Fruit fly (Drosophila melanogaster): ENCODE data around the gene Pgant8.

Pgant8 gene

dm6 chr3L:15683345-15683922 lies at the start of gene Pgant8, which contains the start of gene CG7579:
Gene Pgant8, plus strand, starts transcription at chr3L:15683872.
Gene CG7579, minus strand, starts transcription at chr3L:15683445.
- TF ChIP-seq CG34367 (tag; optimal IDR thresholded peaks at IDR 0.05) (no peak), Ets98B (GFP tag; IDR thresholded peaks at IDR 0.05) (no peak), CG12605 (GFP tag; IDR thresholded peaks at IDR 0.05) (no peak), fd96Ca (GFP tag; IDR thresholded peaks at IDR 0.05) (no peak), CG9948 (tag; optimal IDR thresholded peaks at IDR 0.05) (no peak), CG4496 (GFP tag; IDR thresholded peaks at IDR 0.05) (no peak), CG14655 (GFP tag; optimal IDR thresholded peaks at IDR 0.05) (no peak)

dm6 chr3L:15634368-15635075 lies 49.1 kb upstream of the Pgant8 start:
- no peak for TF ChIP-seq EcR (GFP tag; optimal IDR thresholded peaks at IDR 0.05)
- TF ChIP-seq CG17806 (tag; optimal IDR thresholded peaks at IDR 0.05): no peak
- TF ChIP-seq Pif1B (GFP tag; optimal IDR thresholded peaks at IDR 0.05): no peak
- no peak for TF ChIP-seq CG10348 (GFP tag; IDR thresholded peaks at IDR 0.05)
- no peak for TF ChIP-seq CG13204 (GFP tag; optimal IDR thresholded peaks at IDR 0.05)
- TF ChIP-seq gl (tag; optimal IDR thresholded peaks at IDR 0.05): no peak
- no peak for TF ChIP-seq Ets98B (GFP tag; IDR thresholded peaks at IDR 0.05)
- TF ChIP-seq CG4496 (GFP tag; IDR thresholded peaks at IDR 0.05): no peak
- no peak for TF ChIP-seq Snoo (tag; optimal IDR thresholded peaks at IDR 0.05)
- TF ChIP-seq CG8301 (tag; optimal IDR thresholded peaks at IDR 0.05): no peak
- no peak for TF ChIP-seq CG15710 (tag; optimal IDR thresholded peaks at IDR 0.05)
- TF ChIP-seq Pif1A (GFP tag; optimal IDR thresholded peaks at IDR 0.05): no peak
- no peak for TF ChIP-seq D1 (tag; optimal IDR thresholded peaks at IDR 0.05)
- no peak for TF ChIP-seq CG8159 (tag; optimal IDR thresholded peaks at IDR 0.05)

DNA sequence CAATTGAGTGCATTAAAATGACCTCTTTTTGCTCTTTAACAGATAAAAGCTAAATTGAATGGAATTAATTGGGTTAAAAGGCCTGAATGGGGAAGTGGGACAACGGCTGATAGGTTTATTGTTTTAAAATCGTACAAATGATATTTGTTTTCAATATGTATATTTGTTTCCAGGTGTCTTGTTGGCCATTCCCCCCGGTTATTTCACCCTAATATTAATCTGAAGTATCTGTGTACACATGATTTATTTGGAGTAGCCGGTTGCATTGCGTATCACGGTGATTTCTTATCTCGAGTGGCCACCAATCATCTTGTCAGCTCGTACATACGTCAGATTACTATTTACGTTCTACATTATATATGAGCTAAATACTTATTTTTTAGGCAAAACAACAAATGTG lies 47.3 kb upstream of the Pgant8 start:
- TF ChIP-seq EcR (GFP tag; optimal IDR thresholded peaks at IDR 0.05) (peak; percentile 1), Pif1B (GFP tag; optimal IDR thresholded peaks at IDR 0.05) (no peak)

DNA sequence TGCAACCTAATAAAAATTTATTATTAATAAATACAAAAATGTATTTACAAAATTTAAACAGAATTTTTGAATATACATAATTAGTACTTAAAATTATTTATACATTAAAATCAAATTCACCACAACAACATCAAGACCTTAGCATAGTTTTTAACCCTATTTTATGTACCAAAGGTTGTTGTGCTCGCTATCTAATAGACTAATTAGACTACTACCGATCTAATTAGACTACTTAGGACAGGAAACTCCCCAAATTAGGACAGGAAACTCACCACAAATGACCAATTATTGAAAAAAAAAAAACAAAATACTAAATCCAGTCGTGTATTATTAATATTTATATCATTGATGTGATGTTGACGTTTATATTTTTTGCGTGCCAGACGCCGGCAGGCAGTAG lies 46.7 kb upstream of the Pgant8 start:
- no peak for TF ChIP-seq CG34367 (tag; optimal IDR thresholded peaks at IDR 0.05)
- no peak for TF ChIP-seq CG12605 (GFP tag; IDR thresholded peaks at IDR 0.05)
- TF ChIP-seq CG9948 (tag; optimal IDR thresholded peaks at IDR 0.05): no peak
- TF ChIP-seq CG32121 (GFP tag; IDR thresholded peaks at IDR 0.05): no peak
- no peak for TF ChIP-seq Snoo (tag; optimal IDR thresholded peaks at IDR 0.05)
- no peak for TF ChIP-seq Ets98B (GFP tag; IDR thresholded peaks at IDR 0.05)
- TF ChIP-seq CG14655 (GFP tag; optimal IDR thresholded peaks at IDR 0.05): no peak
- TF ChIP-seq CG4496 (GFP tag; IDR thresholded peaks at IDR 0.05): no peak
- no peak for TF ChIP-seq Pif1B (GFP tag; optimal IDR thresholded peaks at IDR 0.05)
- TF ChIP-seq fd96Ca (GFP tag; IDR thresholded peaks at IDR 0.05): no peak
- TF ChIP-seq CG15710 (tag; optimal IDR thresholded peaks at IDR 0.05): no peak
- TF ChIP-seq Pif1A (GFP tag; optimal IDR thresholded peaks at IDR 0.05): no peak
- TF ChIP-seq CG8301 (tag; optimal IDR thresholded peaks at IDR 0.05): no peak
- TF ChIP-seq CG10348 (GFP tag; IDR thresholded peaks at IDR 0.05): no peak
- no peak for TF ChIP-seq EcR (GFP tag; optimal IDR thresholded peaks at IDR 0.05)
- no peak for TF ChIP-seq D1 (tag; optimal IDR thresholded peaks at IDR 0.05)
- TF ChIP-seq CG17806 (tag; optimal IDR thresholded peaks at IDR 0.05): no peak
- TF ChIP-seq CG13204 (GFP tag; optimal IDR thresholded peaks at IDR 0.05): no peak
- no peak for TF ChIP-seq CG8159 (tag; optimal IDR thresholded peaks at IDR 0.05)

DNA sequence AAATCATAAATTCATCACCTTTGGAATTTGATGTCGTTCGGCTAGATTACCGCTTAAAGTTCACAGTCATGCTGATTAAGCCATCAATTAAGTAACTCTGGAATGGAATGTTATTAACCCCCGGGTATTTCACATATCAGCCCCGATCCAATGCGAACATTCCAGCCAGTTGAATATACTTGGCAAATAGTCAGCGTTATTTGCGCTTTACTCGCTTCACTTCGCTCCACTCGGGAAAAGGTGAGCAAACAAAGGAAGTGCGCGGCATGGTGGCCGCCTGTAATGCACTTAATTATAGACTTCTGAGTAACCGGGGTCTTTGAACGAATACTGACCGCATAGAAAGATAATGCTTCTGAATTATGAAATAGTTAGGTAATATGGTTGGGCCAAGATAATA lies 46.1 kb upstream of the Pgant8 start:
- peak; percentile 34 for TF ChIP-seq Pif1A (GFP tag; optimal IDR thresholded peaks at IDR 0.05)
- no peak for TF ChIP-seq Ets98B (GFP tag; IDR thresholded peaks at IDR 0.05)
- TF ChIP-seq EcR (GFP tag; optimal IDR thresholded peaks at IDR 0.05): peak; percentile 89
- TF ChIP-seq CG10348 (GFP tag; IDR thresholded peaks at IDR 0.05): no peak
- peak; percentile 36 for TF ChIP-seq gl (tag; optimal IDR thresholded peaks at IDR 0.05)
- TF ChIP-seq D1 (tag; optimal IDR thresholded peaks at IDR 0.05): no peak

dm6 chr3L:15638524-15638923 lies 45.1 kb upstream of the Pgant8 start:
- no peak for TF ChIP-seq CG14655 (GFP tag; optimal IDR thresholded peaks at IDR 0.05)
- TF ChIP-seq CG15710 (tag; optimal IDR thresholded peaks at IDR 0.05): no peak
- no peak for TF ChIP-seq fd96Ca (GFP tag; IDR thresholded peaks at IDR 0.05)
- TF ChIP-seq CG12605 (GFP tag; IDR thresholded peaks at IDR 0.05): no peak
- TF ChIP-seq D1 (tag; optimal IDR thresholded peaks at IDR 0.05): no peak
- no peak for TF ChIP-seq EcR (GFP tag; optimal IDR thresholded peaks at IDR 0.05)
- TF ChIP-seq CG4496 (GFP tag; IDR thresholded peaks at IDR 0.05): no peak
- no peak for TF ChIP-seq CG8301 (tag; optimal IDR thresholded peaks at IDR 0.05)
- no peak for TF ChIP-seq rn (GFP tag; IDR thresholded peaks at IDR 0.05)

dm6 chr3L:15639978-15640377 lies 43.7 kb upstream of the Pgant8 start:
- no peak for TF ChIP-seq CG8301 (tag; optimal IDR thresholded peaks at IDR 0.05)
- TF ChIP-seq CG13204 (GFP tag; optimal IDR thresholded peaks at IDR 0.05): no peak
- no peak for TF ChIP-seq CG12605 (GFP tag; IDR thresholded peaks at IDR 0.05)
- no peak for TF ChIP-seq Ets98B (GFP tag; IDR thresholded peaks at IDR 0.05)
- no peak for TF ChIP-seq Snoo (tag; optimal IDR thresholded peaks at IDR 0.05)
- TF ChIP-seq CG8159 (tag; optimal IDR thresholded peaks at IDR 0.05): no peak
- no peak for TF ChIP-seq rn (GFP tag; IDR thresholded peaks at IDR 0.05)
